Worm (Caenorhabditis elegans) whole organism, midembryonic: ENCODE measurements around the gene zip-3.

Source experiments
- T22C8.4 ChIP-seq: fragments of 200-800 bp; sonication (Bioruptor generic); IDR thresholded peaks from 2 replicates; pipeline ENCODE4 v1.3.6; 2022; ENCODE audit warnings: missing genetic modification characterization, missing compliant biosample characterization
- cog-1 ChIP-seq: sonication (generic microtip); optimal IDR thresholded peaks from 2 replicates; lab custom pipeline; 2016; ENCODE audit warnings: missing genetic modification characterization, missing compliant biosample characterization
- flt-1 ChIP-seq: fragments of 200-800 bp; sonication (Bioruptor generic); IDR thresholded peaks from 2 replicates; pipeline ENCODE4 v1.3.6; 2022; ENCODE audit warnings: missing genetic modification characterization, missing compliant biosample characterization
- klf-2 ChIP-seq: fragments of 200-800 bp; sonication (Bioruptor generic); conservative IDR thresholded peaks from 2 replicates; pipeline ENCODE4 v1.3.6; 2022; ENCODE audit warnings: missing genetic modification reagents, missing genetic modification characterization, missing compliant biosample characterization
- med-1 ChIP-seq: sonication (generic microtip); optimal IDR thresholded peaks from 2 replicates; lab custom pipeline; 2017; ENCODE audit warnings: missing genetic modification characterization, mild to moderate bottlenecking, missing compliant biosample characterization, antibody characterized with exemption, missing genetic modification reagents; ENCODE audit not compliant: insufficient read depth
- ref-1 ChIP-seq: fragments of 200-800 bp; sonication (Bioruptor generic); conservative IDR thresholded peaks from 2 replicates; pipeline ENCODE4 v1.3.6; 2022; ENCODE audit warnings: missing genetic modification reagents, missing genetic modification characterization, missing compliant biosample characterization
- tab-1 ChIP-seq: fragments of 200-800 bp; sonication (Bioruptor generic); IDR thresholded peaks from 2 replicates; pipeline ENCODE4 v1.3.6; 2022; ENCODE audit warnings: missing genetic modification characterization, missing compliant biosample characterization
- ztf-23 ChIP-seq: fragments of 200-800 bp; sonication (Bioruptor generic); IDR thresholded peaks from 2 replicates; pipeline ENCODE4 v1.3.6; 2022; ENCODE audit warnings: missing genetic modification reagents, missing genetic modification characterization, missing compliant biosample characterization
- ztf-29 ChIP-seq: fragments of 200-800 bp; sonication (Bioruptor generic); IDR thresholded peaks from 2 replicates; pipeline ENCODE4 v1.3.6; 2022; ENCODE audit warnings: missing genetic modification reagents, missing genetic modification characterization, missing compliant biosample characterization

The zip-3 gene

ce11 chrII:13916040-13916439, 41.2 kb downstream of the zip-3 start, which contains the start of gene mltn-3:
TSS of gene mltn-3 (plus strand) at chrII:13916340.
- TF ChIP-seq med-1 (GFP tag; lab: Kevin White, UChicago) (no peak), flt-1 (GFP tag; lab: Robert Waterston, UW) (no peak), ztf-29 (GFP tag; lab: Robert Waterston, UW) (no peak), ztf-23 (no peak)

ce11 chrII:13908592-13908991, 48.7 kb downstream of the zip-3 start, which contains the start of gene citk-1:
TSS of gene citk-1 (plus strand) at chrII:13908914.
- TF ChIP-seq ztf-23 = no peak
- TF ChIP-seq cog-1 = peak; percentile 37
- TF ChIP-seq ref-1 (GFP tag; lab: Robert Waterston, UW) = no peak
- peak; percentile 80 for TF ChIP-seq T22C8.4 (GFP tag; lab: Robert Waterston, UW)
- 0 out of 2 replicates have a peak, but pooled peaks have one; percentile 27 for TF ChIP-seq flt-1 (GFP tag; lab: Robert Waterston, UW)
- TF ChIP-seq klf-2 (GFP tag; lab: Robert Waterston, UW) = no peak
- no peak for TF ChIP-seq med-1 (GFP tag; lab: Kevin White, UChicago)
- TF ChIP-seq ztf-29 (GFP tag; lab: Robert Waterston, UW) = no peak
- TF ChIP-seq tab-1 (GFP tag; lab: Robert Waterston, UW) = no peak

- TF ChIP-seq klf-2 (GFP tag; lab: Robert Waterston, UW) (no peak), ref-1 (GFP tag; lab: Robert Waterston, UW) (no peak), ztf-29 (GFP tag; lab: Robert Waterston, UW) (no peak), tab-1 (GFP tag; lab: Robert Waterston, UW) (no peak), T22C8.4 (GFP tag; lab: Robert Waterston, UW) (no peak), flt-1 (GFP tag; lab: Robert Waterston, UW) (no peak), ztf-23 (no peak), med-1 (GFP tag; lab: Kevin White, UChicago) (no peak), cog-1 (no peak)
These were observed 49.6 kb downstream of the zip-3 start for ce11 chrII:13907615-13908014.

- peak; percentile 61; the same call in 1 of the 2 replicates for TF ChIP-seq tab-1 (GFP tag; lab: Robert Waterston, UW)
These were observed 51.7 kb downstream of the zip-3 start for ce11 chrII:13905556-13905955.

ce11 chrII:13903482-13903881, 53.8 kb downstream of the zip-3 start:
- TF ChIP-seq cog-1 (no peak), ztf-23 (no peak), ref-1 (GFP tag; lab: Robert Waterston, UW) (no peak), ztf-29 (GFP tag; lab: Robert Waterston, UW) (no peak), klf-2 (GFP tag; lab: Robert Waterston, UW) (no peak)

ce11 chrII:13902014-13902413, 55.2 kb downstream of the zip-3 start, which contains the start of gene W02B8.1:
TSS of gene W02B8.1 (minus strand) at chrII:13902114.
- TF ChIP-seq ztf-29 (GFP tag; lab: Robert Waterston, UW) = no peak
- no peak for TF ChIP-seq ref-1 (GFP tag; lab: Robert Waterston, UW)
- TF ChIP-seq med-1 (GFP tag; lab: Kevin White, UChicago) = no peak
- TF ChIP-seq ztf-23 = no peak
- no peak for TF ChIP-seq T22C8.4 (GFP tag; lab: Robert Waterston, UW)
- TF ChIP-seq flt-1 (GFP tag; lab: Robert Waterston, UW) = no peak
- TF ChIP-seq tab-1 (GFP tag; lab: Robert Waterston, UW) = no peak
- TF ChIP-seq klf-2 (GFP tag; lab: Robert Waterston, UW) = no peak
- TF ChIP-seq cog-1 = no peak
